Worm (Caenorhabditis elegans) whole organism, young adult: ENCODE measurements around the gene gbb-2.

ENCODE experiments used
- Y53F4B.3 ChIP-seq: fragments of 200-800 bp; sonication (Bioruptor generic); IDR thresholded peaks from 2 replicates; pipeline ENCODE4 v1.3.6; 2022; ENCODE audit warnings: missing genetic modification reagents, missing genetic modification characterization, missing compliant biosample characterization
- attf-6 ChIP-seq: fragments of 200-800 bp; sonication (Bioruptor generic); IDR thresholded peaks from 2 replicates; pipeline ENCODE4 v1.3.6; 2022; ENCODE audit warnings: missing genetic modification reagents, missing genetic modification characterization, missing compliant biosample characterization
- efl-1 ChIP-seq: fragments of 150-350 bp; optimal IDR thresholded peaks from 2 replicates; lab custom pipeline; 2014; ENCODE audit warnings: missing biosample characterization, missing genetic modification reagents, missing genetic modification characterization
- madf-8 ChIP-seq: fragments of 200-800 bp; sonication (Bioruptor generic); conservative IDR thresholded peaks from 2 replicates; pipeline ENCODE4 v1.3.6; 2022; ENCODE audit warnings: missing genetic modification reagents, missing genetic modification characterization, missing compliant biosample characterization
- snpc-4 ChIP-seq, 5 experiments: fragments of 150-350 bp in 1 of 5; sonication (generic microtip) in 4 of 5; optimal IDR thresholded peaks; 2 replicates each; lab custom pipeline; 2014 to 2018; ENCODE audit warnings: missing genetic modification characterization in 5 of 5, missing biosample characterization in 3 of 5, antibody characterized with exemption in 2 of 5, mild to moderate bottlenecking in 2 of 5, missing compliant biosample characterization in 2 of 5, missing genotype in 2 of 5, moderate library complexity in 2 of 5, missing genetic modification reagents in 1 of 5

DNA sequence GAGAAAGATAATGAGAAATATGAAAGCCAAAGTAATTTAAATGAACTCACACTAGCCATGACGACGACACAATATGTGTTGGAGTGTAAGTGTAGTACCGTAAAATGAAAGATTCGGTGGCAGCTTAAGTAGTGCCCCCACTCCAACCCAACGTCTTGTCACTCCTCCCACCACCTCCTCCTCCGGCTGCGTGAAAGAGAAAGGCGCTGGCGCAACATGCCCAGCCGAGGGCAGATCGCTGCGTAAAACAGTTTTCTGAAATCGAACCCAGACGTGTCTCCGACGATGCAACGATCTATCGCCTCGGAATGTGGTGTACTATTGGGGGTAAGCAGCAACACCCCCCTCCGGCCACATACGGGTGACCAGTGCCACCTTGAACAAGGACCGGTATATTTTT, 10.5 kb upstream of the gbb-2 start, which contains the start of gene ZK180.5:
- no peak for TF ChIP-seq attf-6 (GFP tag; lab: Robert Waterston, UW)
- no peak for TF ChIP-seq snpc-4 (GFP tag; optimal IDR thresholded peaks at IDR 0.05; lab: Kevin White, UChicago)
- no peak for TF ChIP-seq snpc-4 (tag; optimal IDR thresholded peaks at IDR 0.05; lab: Kevin White, UChicago)
- TF ChIP-seq madf-8 (GFP tag; lab: Robert Waterston, UW) = no peak
- TF ChIP-seq Y53F4B.3 (GFP tag; lab: Robert Waterston, UW) = no peak
- no peak for TF ChIP-seq efl-1
